Worm (Caenorhabditis elegans) whole organism, L1 larva: Measurements from ENCODE around the gene his-74.

Experiments used
- fkh-10 ChIP-seq: sonication (generic microtip); optimal IDR thresholded peaks from 2 replicates; lab custom pipeline; 2017; ENCODE audit warnings: missing biosample characterization, missing genetic modification reagents, missing genetic modification characterization
- nhr-28 ChIP-seq: fragments of 150-350 bp; optimal IDR thresholded peaks from 2 replicates; lab custom pipeline; 2014; ENCODE audit warnings: missing biosample characterization, missing genetic modification characterization
- snpc-4 ChIP-seq: fragments of 150-350 bp; optimal IDR thresholded peaks from 2 replicates; lab custom pipeline; 2014; ENCODE audit warnings: missing biosample characterization, missing genetic modification characterization

DNA sequence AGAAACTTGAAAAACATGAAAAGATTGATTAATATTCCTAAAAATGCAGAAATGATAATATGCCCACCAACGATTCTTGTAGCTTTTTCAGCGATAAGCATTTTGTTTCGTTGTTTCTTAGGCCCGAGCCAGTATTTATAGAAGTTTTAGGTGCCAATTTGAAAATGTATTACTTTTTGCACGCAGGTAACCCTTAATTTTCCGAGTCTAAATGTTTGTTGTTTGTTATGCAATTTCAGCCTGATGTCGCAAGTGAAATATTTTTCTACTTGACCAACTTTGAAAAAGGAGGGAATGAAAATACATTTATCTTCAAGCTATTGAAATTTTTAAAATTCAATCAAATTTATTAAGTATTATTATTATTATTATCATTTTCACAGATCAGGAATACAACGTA is 28.1 kb downstream of the his-74 start, which contains the start of gene srx-113:
- TF ChIP-seq fkh-10 (GFP tag; lab: Kevin White, UChicago): no peak
- no peak for TF ChIP-seq snpc-4 (tag; lab: Kevin White, UChicago)
- TF ChIP-seq nhr-28: no peak
